Fruit fly (Drosophila melanogaster) whole organism: ENCODE results near the gene RecQ4.

Source experiments
- CG8478 ChIP-seq: fragments of >200 bp; optimal IDR thresholded peaks from 2 replicates; lab custom pipeline; 2018; ENCODE audit warnings: inconsistent platforms
- Dll ChIP-seq: fragments of >200 bp; optimal IDR thresholded peaks from 2 replicates; lab custom pipeline; 2017
- EcR ChIP-seq, 2 experiments: fragments of >200 bp; optimal IDR thresholded peaks; 2 replicates each; lab custom pipeline; 2017; ENCODE audit warnings: missing biosample characterization in 2 of 2, missing genetic modification characterization in 2 of 2, missing genetic modification reagents in 2 of 2
- pan ChIP-seq: fragments of >200 bp; optimal IDR thresholded peaks from 2 replicates; lab custom pipeline; 2017
- psq ChIP-seq: fragments of >200 bp; optimal IDR thresholded peaks from 2 replicates; lab custom pipeline; 2017
- usp ChIP-seq: fragments of >200 bp; optimal IDR thresholded peaks from 2 replicates; lab custom pipeline; 2017; ENCODE audit warnings: missing biosample characterization, missing genetic modification characterization, mixed read lengths

DNA sequence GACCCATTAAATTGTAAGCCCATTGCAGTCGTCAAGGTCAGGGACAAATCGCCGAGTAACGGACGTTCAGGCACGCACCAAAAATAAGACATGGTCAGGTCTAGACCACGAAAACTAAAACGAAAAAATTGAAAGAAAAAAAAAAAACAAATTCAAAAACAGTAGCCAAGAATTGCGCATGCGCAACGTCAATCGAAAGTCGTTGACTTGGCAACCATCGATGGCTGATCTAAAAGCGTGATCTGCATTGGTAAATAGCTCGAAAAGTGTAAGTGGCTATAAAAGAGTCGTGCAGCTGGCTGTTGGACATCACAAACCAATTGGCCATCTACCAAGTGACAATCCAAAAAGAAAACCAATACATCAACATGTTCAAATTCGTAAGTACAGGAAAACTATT lies 46.1 kb upstream of the RecQ4 start, which contains the start of gene CG13678:
- TF ChIP-seq EcR (GFP tag; optimal IDR thresholded peaks at IDR 0.05; lab: Kevin White, UChicago), result no peak
- TF ChIP-seq psq (lab: Kevin White, UChicago), result no peak
- no peak for TF ChIP-seq usp (GFP tag; lab: Kevin White, UChicago)
- TF ChIP-seq CG8478 (lab: Kevin White, UChicago), result no peak
- TF ChIP-seq pan (lab: Kevin White, UChicago), result no peak
- TF ChIP-seq Dll (lab: Kevin White, UChicago), result no peak
